Worm (Caenorhabditis elegans) whole organism, mixed stage, embryonic: ENCODE results near the gene Y6D1A.2.
A peak's percentile ranks its signal among the peaks of the same experiment; 100 is the strongest.

Experiments
- M03D4.4 ChIP-seq: sonication (generic microtip); optimal IDR thresholded peaks from 2 replicates; lab custom pipeline; 2017; ENCODE audit warnings: mild to moderate bottlenecking, missing genetic modification characterization, missing compliant biosample characterization
- bed-3 ChIP-seq: fragments of 200-800 bp; sonication (Bioruptor generic); optimal IDR thresholded peaks from 3 replicates; lab custom pipeline; 2018; ENCODE audit warnings: mild to moderate bottlenecking, missing genetic modification characterization, moderate library complexity, missing compliant biosample characterization
- blmp-1 ChIP-seq: fragments of 150-350 bp; optimal IDR thresholded peaks from 2 replicates; lab custom pipeline; 2014; ENCODE audit warnings: missing biosample characterization, missing genetic modification characterization
- ceh-39 ChIP-seq: fragments of 150-350 bp; optimal IDR thresholded peaks from 2 replicates; lab custom pipeline; 2014; ENCODE audit warnings: missing biosample characterization, missing genetic modification characterization
- ceh-43 ChIP-seq: fragments of 200-800 bp; sonication (Bioruptor generic); optimal IDR thresholded peaks from 2 replicates; lab custom pipeline; 2018; ENCODE audit warnings: mild to moderate bottlenecking, missing genetic modification characterization, moderate library complexity, missing compliant biosample characterization
- ceh-83 ChIP-seq: fragments of 200-800 bp; sonication (Bioruptor generic); optimal IDR thresholded peaks from 2 replicates; lab custom pipeline; 2018; ENCODE audit warnings: mild to moderate bottlenecking, missing genetic modification characterization, missing compliant biosample characterization
- ces-1 ChIP-seq: fragments of 150-350 bp; optimal IDR thresholded peaks from 2 replicates; lab custom pipeline; 2014; ENCODE audit warnings: missing biosample characterization, missing genetic modification reagents, missing genetic modification characterization
- cnd-1 ChIP-seq: fragments of 200-800 bp; sonication (Bioruptor generic); optimal IDR thresholded peaks from 2 replicates; lab custom pipeline; 2018; ENCODE audit warnings: mild to moderate bottlenecking, missing genetic modification characterization, missing compliant biosample characterization
- drap-1 ChIP-seq: fragments of 200-800 bp; sonication (Bioruptor generic); optimal IDR thresholded peaks from 3 replicates; lab custom pipeline; 2018; ENCODE audit warnings: mild to moderate bottlenecking, missing genetic modification characterization, missing compliant biosample characterization
- elt-1 ChIP-seq: sonication (generic microtip); optimal IDR thresholded peaks from 2 replicates; lab custom pipeline; 2017; ENCODE audit warnings: missing genetic modification characterization, mild to moderate bottlenecking, missing compliant biosample characterization, antibody characterized with exemption, moderate library complexity, borderline replicate concordance; ENCODE audit not compliant: insufficient read depth
- elt-3 ChIP-seq: fragments of 150-350 bp; optimal IDR thresholded peaks from 2 replicates; lab custom pipeline; 2014; ENCODE audit warnings: missing biosample characterization, missing genetic modification characterization
- flh-1 ChIP-seq: fragments of 200-800 bp; sonication (Bioruptor generic); optimal IDR thresholded peaks from 2 replicates; lab custom pipeline; 2018; ENCODE audit warnings: mild to moderate bottlenecking, missing genetic modification characterization, moderate library complexity, missing compliant biosample characterization
- ham-2 ChIP-seq: fragments of 200-800 bp; sonication (Bioruptor generic); optimal IDR thresholded peaks from 2 replicates; lab custom pipeline; 2018; ENCODE audit warnings: mild to moderate bottlenecking, missing genetic modification characterization, missing compliant biosample characterization
- hlh-1 ChIP-seq: fragments of 150-350 bp; optimal IDR thresholded peaks from 2 replicates; lab custom pipeline; 2014; ENCODE audit warnings: missing biosample characterization, missing genetic modification reagents, missing genetic modification characterization
- lin-13 ChIP-seq: fragments of 150-350 bp; optimal IDR thresholded peaks from 2 replicates; lab custom pipeline; 2014; ENCODE audit warnings: missing biosample characterization, missing genetic modification characterization
- lin-32 ChIP-seq: fragments of 200-800 bp; sonication (Bioruptor generic); optimal IDR thresholded peaks from 2 replicates; lab custom pipeline; 2018; ENCODE audit warnings: mild to moderate bottlenecking, missing genetic modification characterization, missing compliant biosample characterization
- lsy-2 ChIP-seq: fragments of 150-350 bp; optimal IDR thresholded peaks from 2 replicates; lab custom pipeline; 2014; ENCODE audit warnings: missing biosample characterization, missing genetic modification characterization
- mab-5 ChIP-seq: fragments of 150-350 bp; optimal IDR thresholded peaks from 2 replicates; lab custom pipeline; 2014; ENCODE audit warnings: missing biosample characterization, missing genetic modification characterization
- mep-1 ChIP-seq: fragments of 150-350 bp; optimal IDR thresholded peaks from 2 replicates; lab custom pipeline; 2017; ENCODE audit warnings: missing biosample characterization, missing genetic modification reagents, missing genetic modification characterization, inconsistent platforms
- mls-2 ChIP-seq: sonication (generic microtip); optimal IDR thresholded peaks from 2 replicates; lab custom pipeline; 2016; ENCODE audit warnings: mild to moderate bottlenecking, missing genetic modification characterization, moderate library complexity, missing compliant biosample characterization
- nhr-12 ChIP-seq: fragments of 150-350 bp; optimal IDR thresholded peaks from 2 replicates; lab custom pipeline; 2014; ENCODE audit warnings: missing biosample characterization, missing genetic modification characterization
- nhr-2 ChIP-seq: fragments of 150-350 bp; optimal IDR thresholded peaks from 2 replicates; lab custom pipeline; 2014; ENCODE audit warnings: missing biosample characterization, missing genetic modification characterization
- nhr-237 ChIP-seq: fragments of 150-350 bp; optimal IDR thresholded peaks from 2 replicates; lab custom pipeline; 2014; ENCODE audit warnings: missing biosample characterization, missing genetic modification characterization
- nhr-28 ChIP-seq: fragments of 150-350 bp; optimal IDR thresholded peaks from 2 replicates; lab custom pipeline; 2014; ENCODE audit warnings: missing biosample characterization, missing genetic modification characterization
- nhr-76 ChIP-seq: sonication (generic microtip); optimal IDR thresholded peaks from 2 replicates; lab custom pipeline; 2017; ENCODE audit warnings: missing biosample characterization, missing genetic modification characterization
- pha-4 ChIP-seq: fragments of 150-350 bp; optimal IDR thresholded peaks from 2 replicates; lab custom pipeline; 2018; ENCODE audit warnings: missing biosample characterization, missing genetic modification reagents, missing genetic modification characterization
- sem-2 ChIP-seq: fragments of 200-800 bp; sonication (Bioruptor generic); optimal IDR thresholded peaks from 2 replicates; lab custom pipeline; 2018; ENCODE audit warnings: mild to moderate bottlenecking, missing genetic modification characterization, missing compliant biosample characterization
- snpc-4 ChIP-seq: fragments of 150-350 bp; optimal IDR thresholded peaks from 2 replicates; lab custom pipeline; 2014; ENCODE audit warnings: missing biosample characterization, missing genetic modification characterization
- sptf-1 ChIP-seq: sonication (generic microtip); optimal IDR thresholded peaks from 2 replicates; lab custom pipeline; 2017; ENCODE audit warnings: mild to moderate bottlenecking, missing genetic modification characterization, moderate library complexity, missing compliant biosample characterization
- tbx-8 ChIP-seq: fragments of 200-800 bp; sonication (Bioruptor generic); optimal IDR thresholded peaks from 2 replicates; lab custom pipeline; 2018; ENCODE audit warnings: mild to moderate bottlenecking, missing genetic modification characterization, moderate library complexity, missing compliant biosample characterization
- unc-120 ChIP-seq: sonication (generic microtip); optimal IDR thresholded peaks from 2 replicates; lab custom pipeline; 2017; ENCODE audit warnings: missing genetic modification characterization, missing compliant biosample characterization; ENCODE audit not compliant: poor library complexity, severe bottlenecking
- unc-62 ChIP-seq: fragments of 150-350 bp; optimal IDR thresholded peaks from 2 replicates; lab custom pipeline; 2014; ENCODE audit warnings: missing biosample characterization, missing genetic modification reagents, missing genetic modification characterization
- zip-8 ChIP-seq: fragments of 150-350 bp; optimal IDR thresholded peaks from 2 replicates; lab custom pipeline; 2014; ENCODE audit warnings: missing biosample characterization, missing genetic modification characterization

Gene Y6D1A.2

DNA sequence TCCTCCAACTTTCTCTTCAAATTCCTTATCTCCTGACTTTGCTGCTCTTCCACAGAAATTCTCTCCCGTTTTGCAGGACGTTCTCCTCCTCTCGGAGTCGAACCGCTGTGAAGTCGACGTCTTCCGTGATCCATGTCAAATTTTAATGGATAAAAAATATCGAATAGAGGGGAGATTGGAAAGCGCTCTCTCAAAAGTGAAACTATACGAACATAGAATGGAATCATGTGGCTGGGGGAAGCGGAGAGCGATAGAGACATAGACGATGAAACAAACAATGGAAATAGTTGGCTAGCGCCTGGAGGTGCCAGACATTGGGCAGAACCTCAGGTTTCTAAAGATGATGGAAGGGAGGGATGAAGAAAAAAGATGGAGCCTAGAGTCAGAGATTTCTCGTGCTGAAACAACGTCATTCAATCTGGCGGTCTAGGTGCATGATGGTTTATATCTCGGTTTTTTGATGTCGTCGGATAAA, 5.8 kb downstream of the Y6D1A.2 start, which contains the start of gene F43G6.8:
F43G6.8 (minus strand) TSS at position 198 of the 475 bp plus-strand sequence.
- TF ChIP-seq ham-2 (GFP tag; lab: Kevin White, UChicago) (peak; percentile 40), elt-3 (tag; lab: Kevin White, UChicago) (no peak), lin-13 (tag; lab: Kevin White, UChicago) (no peak), unc-120 (peak; percentile 26)

DNA sequence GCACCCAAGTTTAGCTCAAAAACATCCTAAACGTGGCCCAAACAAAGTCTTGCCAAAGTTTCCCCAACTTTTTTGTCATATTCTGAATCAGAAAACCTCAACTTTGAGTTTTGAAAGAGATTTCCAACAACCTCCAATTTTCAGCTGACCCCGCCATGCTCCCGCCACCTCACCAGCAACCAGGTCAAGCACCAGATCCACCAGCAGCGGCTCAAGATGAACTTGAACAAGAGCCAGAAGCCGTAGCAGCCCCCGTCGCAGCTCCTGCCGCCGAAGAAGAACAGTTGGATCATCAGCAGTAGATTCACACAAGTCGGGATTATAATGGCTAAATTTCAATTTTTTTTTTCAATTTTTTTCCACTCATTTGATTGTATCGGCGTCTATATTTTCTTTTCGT, 8.5 kb downstream of the Y6D1A.2 start:
- no peak for TF ChIP-seq sem-2
- TF ChIP-seq ham-2 (GFP tag; lab: Kevin White, UChicago) = no peak
- no peak for TF ChIP-seq cnd-1
- TF ChIP-seq nhr-28 (tag; lab: Kevin White, UChicago) = no peak
- TF ChIP-seq mab-5 = no peak
- TF ChIP-seq ceh-39 (tag; lab: Kevin White, UChicago) = no peak
- no peak for TF ChIP-seq snpc-4
- no peak for TF ChIP-seq nhr-2 (tag; lab: Kevin White, UChicago)
- TF ChIP-seq unc-120 = no peak
- no peak for TF ChIP-seq nhr-237 (tag; lab: Kevin White, UChicago)
- TF ChIP-seq M03D4.4 (tag; lab: Kevin White, UChicago) = no peak
- TF ChIP-seq elt-1 (tag; lab: Kevin White, UChicago) = no peak
- TF ChIP-seq blmp-1 (tag; lab: Kevin White, UChicago) = no peak
- TF ChIP-seq mep-1 (tag; lab: Kevin White, UChicago) = no peak
- TF ChIP-seq pha-4 (tag; lab: Kevin White, UChicago) = no peak
- no peak for TF ChIP-seq ceh-43 (GFP tag; lab: Kevin White, UChicago)
- no peak for TF ChIP-seq bed-3 (GFP tag; lab: Kevin White, UChicago)

DNA sequence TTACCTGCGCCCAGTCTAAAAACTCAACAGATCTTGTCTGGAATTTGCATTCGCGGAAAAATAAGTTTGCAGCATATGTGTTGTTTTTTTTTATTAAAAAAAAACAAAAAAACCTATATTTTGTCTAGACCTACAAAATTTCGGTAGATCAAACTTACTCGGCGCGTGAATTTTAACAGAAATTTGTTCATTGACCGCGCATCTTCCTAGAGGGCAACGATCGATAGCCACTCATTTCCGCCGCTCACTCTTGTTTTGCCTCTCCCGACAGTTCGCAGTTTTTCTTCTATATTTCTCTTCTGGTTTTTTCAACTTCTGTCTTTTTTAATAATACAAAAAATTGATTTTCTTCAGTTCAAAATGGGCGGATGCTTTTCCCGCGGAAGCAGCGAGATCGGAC, 9.3 kb downstream of the Y6D1A.2 start, which contains the start of gene F43G6.7:
F43G6.7 (plus strand) TSS at position 355 of the 400 bp plus-strand sequence.
- TF ChIP-seq nhr-2 (tag; lab: Kevin White, UChicago) (no peak), tbx-8 (GFP tag; lab: Kevin White, UChicago) (no peak), ham-2 (GFP tag; lab: Kevin White, UChicago) (no peak), zip-8 (tag; lab: Kevin White, UChicago) (no peak), elt-3 (tag; lab: Kevin White, UChicago) (no peak), ceh-39 (tag; lab: Kevin White, UChicago) (no peak), ces-1 (GFP tag; lab: Kevin White, UChicago) (no peak), unc-62 (GFP tag; lab: Kevin White, UChicago) (no peak), ceh-83 (GFP tag; lab: Kevin White, UChicago) (no peak), mep-1 (tag; lab: Kevin White, UChicago) (no peak), ceh-43 (GFP tag; lab: Kevin White, UChicago) (no peak), M03D4.4 (tag; lab: Kevin White, UChicago) (no peak), cnd-1 (no peak), sptf-1 (no peak), snpc-4 (no peak)
- TF ChIP-seq, all 35 proteins: peak for 0

DNA sequence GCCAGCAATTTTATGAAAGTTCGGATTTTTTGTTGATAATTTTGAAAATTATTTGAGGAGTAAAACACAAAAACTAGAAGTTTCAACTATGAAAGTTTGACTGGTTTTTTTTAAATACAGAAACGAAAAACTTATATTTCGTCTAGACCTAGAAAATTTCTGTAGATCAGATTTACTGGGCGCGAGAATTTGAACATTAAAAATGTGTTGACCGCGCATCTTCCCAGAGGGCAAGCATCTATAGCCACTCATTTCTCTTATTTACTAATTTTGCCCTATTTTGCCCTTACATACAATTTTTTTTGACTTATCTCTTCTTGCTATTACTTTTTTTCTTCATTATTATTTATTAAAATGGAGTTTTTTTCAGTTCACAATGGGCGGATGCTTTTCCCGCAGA, 10.7 kb downstream of the Y6D1A.2 start, which contains the start of gene F43G6.10:
F43G6.10 (plus strand) TSS at position 371 of the 400 bp plus-strand sequence.
- TF ChIP-seq hlh-1 (no peak), elt-1 (tag; lab: Kevin White, UChicago) (no peak), lsy-2 (no peak), unc-62 (GFP tag; lab: Kevin White, UChicago) (no peak), mab-5 (no peak), ceh-83 (GFP tag; lab: Kevin White, UChicago) (no peak), nhr-12 (no peak), elt-3 (tag; lab: Kevin White, UChicago) (no peak), nhr-76 (no peak), mls-2 (tag; lab: Kevin White, UChicago) (no peak), tbx-8 (GFP tag; lab: Kevin White, UChicago) (no peak), drap-1 (GFP tag; lab: Kevin White, UChicago) (no peak)

DNA sequence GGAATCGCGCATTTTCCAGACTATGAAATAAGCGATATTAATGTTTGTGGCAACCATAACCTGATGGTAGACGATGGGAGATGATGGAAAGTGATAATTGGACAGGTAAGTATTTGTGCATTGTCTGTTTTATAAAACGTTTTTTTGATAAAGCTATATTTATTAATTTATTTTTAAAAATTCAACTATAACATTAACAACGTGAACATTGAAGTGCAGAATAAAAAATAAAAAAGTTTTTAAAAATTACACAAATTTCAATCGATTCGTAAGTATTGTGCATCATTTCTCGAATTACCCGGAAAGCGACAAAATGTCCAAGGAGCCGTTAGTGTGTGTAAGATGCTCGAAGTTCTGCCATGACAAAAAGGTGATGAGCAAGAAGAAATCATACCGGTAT, 13.5 kb downstream of the Y6D1A.2 start, which contains the start of gene jmjd-1.1:
jmjd-1.1 (plus strand) TSS at position 301 of the 400 bp plus-strand sequence.
- TF ChIP-seq unc-120 = no peak
- no peak for TF ChIP-seq ham-2 (GFP tag; lab: Kevin White, UChicago)
- TF ChIP-seq lin-32 = no peak
- TF ChIP-seq elt-1 (tag; lab: Kevin White, UChicago) = no peak
- TF ChIP-seq pha-4 (tag; lab: Kevin White, UChicago) = no peak
- TF ChIP-seq flh-1 = no peak
- TF ChIP-seq ceh-83 (GFP tag; lab: Kevin White, UChicago) = no peak
- no peak for TF ChIP-seq drap-1 (GFP tag; lab: Kevin White, UChicago)
- no peak for TF ChIP-seq sptf-1
